Fruit fly (Drosophila melanogaster) whole organism, embryonic: Measurements from ENCODE around the gene Ubi-p63E.
A peak's percentile ranks its signal among the peaks of the same experiment; 100 is the strongest.

ENCODE experiments used
- CG12219 ChIP-seq: fragments of 200-800 bp; sonication (Bioruptor generic); optimal IDR thresholded peaks from 3 replicates; lab custom pipeline; 2018; ENCODE audit warnings: missing biosample characterization, mild to moderate bottlenecking, missing genetic modification characterization
- CG15514 ChIP-seq: fragments of 200-800 bp; sonication (Bioruptor generic); optimal IDR thresholded peaks from 3 replicates; lab custom pipeline; 2017; ENCODE audit warnings: missing biosample characterization, missing genetic modification characterization, mild to moderate bottlenecking, moderate library complexity, missing genetic modification reagents
- CG1603 ChIP-seq: fragments of 200-800 bp; sonication (Bioruptor generic); optimal IDR thresholded peaks from 2 replicates; lab custom pipeline; 2019; ENCODE audit warnings: missing biosample characterization, mild to moderate bottlenecking, missing genetic modification characterization, moderate library complexity
- CG18476 ChIP-seq: fragments of 200-800 bp; sonication (Bioruptor generic); optimal IDR thresholded peaks from 2 replicates; lab custom pipeline; 2016; ENCODE audit warnings: missing biosample characterization, mild to moderate bottlenecking, missing genetic modification characterization
- CG18764 ChIP-seq: fragments of 200-800 bp; sonication (Bioruptor generic); optimal IDR thresholded peaks from 3 replicates; lab custom pipeline; 2016; ENCODE audit warnings: missing biosample characterization, missing genetic modification characterization
- CG2199 ChIP-seq: fragments of 200-800 bp; sonication (Bioruptor generic); IDR thresholded peaks from 3 replicates; pipeline ENCODE4 v1.3.6; 2022; ENCODE audit warnings: missing biosample characterization, missing genetic modification characterization
- CG4617 ChIP-seq: fragments of 200-800 bp; sonication (Bioruptor generic); optimal IDR thresholded peaks from 3 replicates; lab custom pipeline; 2016; ENCODE audit warnings: missing biosample characterization, missing genetic modification characterization, borderline replicate concordance
- CG5245 ChIP-seq: fragments of 200-800 bp; sonication (Bioruptor generic); optimal IDR thresholded peaks from 3 replicates; lab custom pipeline; 2016; ENCODE audit warnings: missing biosample characterization, missing genetic modification characterization
- CG8944 ChIP-seq: fragments of 200-800 bp; sonication (Bioruptor generic); optimal IDR thresholded peaks from 3 replicates; lab custom pipeline; 2016; ENCODE audit warnings: missing biosample characterization, missing genetic modification characterization
- CG9797 ChIP-seq: fragments of 200-800 bp; sonication (Bioruptor generic); optimal IDR thresholded peaks from 3 replicates; lab custom pipeline; 2018; ENCODE audit warnings: missing biosample characterization, mild to moderate bottlenecking, missing genetic modification characterization
- CTCF ChIP-seq: fragments of 200-800 bp; sonication (Bioruptor generic); optimal IDR thresholded peaks from 2 replicates; lab custom pipeline; 2017; ENCODE audit warnings: missing biosample characterization, mild to moderate bottlenecking, missing genetic modification characterization, moderate library complexity
- Chrac-16 ChIP-seq: fragments of 200-800 bp; sonication (Bioruptor generic); optimal IDR thresholded peaks from 3 replicates; lab custom pipeline; 2016; ENCODE audit warnings: missing biosample characterization, missing genetic modification characterization
- Dip2 ChIP-seq: fragments of 200-800 bp; sonication (Bioruptor generic); IDR thresholded peaks from 2 replicates; pipeline ENCODE4 v1.3.6; 2022; ENCODE audit warnings: missing biosample characterization, missing genetic modification characterization
- Dref ChIP-seq: fragments of 200-800 bp; sonication (Bioruptor generic); IDR thresholded peaks from 2 replicates; pipeline ENCODE4 v1.3.6; 2022; ENCODE audit warnings: missing biosample characterization, missing genetic modification characterization
- Ets65A ChIP-seq: fragments of 200-800 bp; sonication (Bioruptor generic); peaks from one replicate; lab custom pipeline; 2016; ENCODE audit warnings: missing biosample characterization, missing genetic modification characterization
- GATAe ChIP-seq: fragments of 200-800 bp; sonication (Bioruptor generic); conservative IDR thresholded peaks from 2 replicates; pipeline ENCODE4 v1.3.6; 2022; ENCODE audit warnings: missing biosample characterization, missing genetic modification characterization
- Gug ChIP-seq: fragments of 200-800 bp; sonication (Bioruptor generic); IDR thresholded peaks from 4 replicates; pipeline ENCODE4 v1.3.6; 2022; ENCODE audit warnings: missing biosample characterization, missing genetic modification characterization
- HmgD ChIP-seq: fragments of 200-800 bp; sonication (Bioruptor generic); optimal IDR thresholded peaks from 3 replicates; lab custom pipeline; 2016; ENCODE audit warnings: missing biosample characterization, missing genetic modification characterization
- NC2α ChIP-seq: fragments of 200-800 bp; sonication (Bioruptor generic); optimal IDR thresholded peaks from 2 replicates; lab custom pipeline; 2016; ENCODE audit warnings: missing biosample characterization, missing genetic modification characterization
- Nf-YC ChIP-seq: fragments of 200-800 bp; optimal IDR thresholded peaks from 3 replicates; lab custom pipeline; 2019; ENCODE audit warnings: missing biosample characterization, mild to moderate bottlenecking, missing genetic modification characterization, moderate library complexity
- Scr ChIP-seq: fragments of 200-800 bp; sonication (Bioruptor generic); IDR thresholded peaks from 2 replicates; pipeline ENCODE4 v1.3.6; 2022; ENCODE audit warnings: missing biosample characterization, missing genetic modification characterization; ENCODE audit not compliant: partially characterized antibody
- bcd ChIP-seq: fragments of 200-800 bp; sonication (Bioruptor generic); optimal IDR thresholded peaks from 2 replicates; lab custom pipeline; 2017; ENCODE audit warnings: missing biosample characterization, mild to moderate bottlenecking, missing genetic modification characterization
- cato ChIP-seq: fragments of 200-800 bp; sonication (Bioruptor generic); optimal IDR thresholded peaks from 2 replicates; lab custom pipeline; 2016; ENCODE audit warnings: missing biosample characterization, missing genetic modification characterization, borderline replicate concordance
- crol ChIP-seq: fragments of 200-800 bp; sonication (Bioruptor generic); IDR thresholded peaks from 2 replicates; pipeline ENCODE4 v1.3.6; 2022; ENCODE audit warnings: missing biosample characterization, missing genetic modification characterization
- crp ChIP-seq, 2 experiments: fragments of 200-800 bp; sonication (Bioruptor generic); optimal IDR thresholded peaks; 2 replicates in 1 of 2; 3 replicates in 1 of 2; lab custom pipeline; 2017; ENCODE audit warnings: missing biosample characterization in 2 of 2, missing genetic modification characterization in 2 of 2, mild to moderate bottlenecking in 1 of 2, moderate library complexity in 1 of 2
- dmrt11E ChIP-seq: fragments of 200-800 bp; sonication (Bioruptor generic); optimal IDR thresholded peaks from 3 replicates; lab custom pipeline; 2018; ENCODE audit warnings: missing biosample characterization, mild to moderate bottlenecking, missing genetic modification characterization, moderate library complexity
- hkb ChIP-seq, 2 experiments: fragments of 200-800 bp in 1 of 2; fragments of >200 bp in 1 of 2; sonication (Bioruptor generic) in 1 of 2; IDR thresholded peaks in 1 of 2; optimal IDR thresholded peaks in 1 of 2; 2 replicates each; pipeline versions ENCODE4 v1.3.6 to Lab custom; 2017 to 2022; ENCODE audit warnings: missing biosample characterization in 1 of 2, missing genetic modification characterization in 1 of 2
- lmd ChIP-seq: fragments of 200-800 bp; sonication (Bioruptor generic); IDR thresholded peaks from 2 replicates; pipeline ENCODE4 v1.3.6; 2022; ENCODE audit warnings: missing biosample characterization, missing genetic modification characterization
- mld ChIP-seq: fragments of 200-800 bp; sonication (Bioruptor generic); IDR thresholded peaks from 3 replicates; pipeline ENCODE4 v1.3.6; 2022; ENCODE audit warnings: missing biosample characterization, missing genetic modification characterization; ENCODE audit not compliant: partially characterized antibody
- otp ChIP-seq: fragments of 200-800 bp; sonication (Bioruptor generic); IDR thresholded peaks from 3 replicates; pipeline ENCODE4, ENCODE4 v1.3.6; 2022; ENCODE audit warnings: missing biosample characterization, missing genetic modification characterization
- pros ChIP-seq: fragments of 200-800 bp; sonication (Bioruptor generic); optimal IDR thresholded peaks from 3 replicates; lab custom pipeline; 2019; ENCODE audit warnings: missing biosample characterization, mild to moderate bottlenecking, missing genetic modification characterization, moderate library complexity
- psq ChIP-seq: fragments of 200-800 bp; sonication (Bioruptor generic); optimal IDR thresholded peaks from 2 replicates; lab custom pipeline; 2017; ENCODE audit warnings: missing biosample characterization, missing genetic modification characterization
- sens ChIP-seq: fragments of 200-800 bp; sonication (Bioruptor generic); peaks from one replicate; lab custom pipeline; 2016; ENCODE audit warnings: missing biosample characterization, missing genetic modification characterization
- seq ChIP-seq: fragments of 200-800 bp; sonication (Bioruptor generic); IDR thresholded peaks from 2 replicates; pipeline ENCODE4 v1.3.6; 2022; ENCODE audit warnings: missing biosample characterization, missing genetic modification characterization
- sna ChIP-seq: fragments of 200-800 bp; sonication (Bioruptor generic); IDR thresholded peaks from 2 replicates; pipeline ENCODE4 v1.3.6; 2022; ENCODE audit warnings: missing biosample characterization, missing genetic modification characterization; ENCODE audit not compliant: partially characterized antibody
- tll ChIP-seq, 2 experiments: fragments of 200-800 bp in 1 of 2; fragments of >200 bp in 1 of 2; sonication (Bioruptor generic) in 1 of 2; optimal IDR thresholded peaks; 2 replicates each; lab custom pipeline; 2017 to 2019; ENCODE audit warnings: missing biosample characterization in 2 of 2, missing genetic modification characterization in 2 of 2, mild to moderate bottlenecking in 1 of 2, moderate library complexity in 1 of 2
- z ChIP-seq: fragments of 200-800 bp; sonication (Bioruptor generic); IDR thresholded peaks from 3 replicates; pipeline ENCODE4 v1.3.6; 2022; ENCODE audit warnings: missing biosample characterization, missing genetic modification characterization
- zen ChIP-seq: fragments of 200-800 bp; sonication (Bioruptor generic); optimal IDR thresholded peaks from 3 replicates; lab custom pipeline; 2018; ENCODE audit warnings: missing biosample characterization, mild to moderate bottlenecking, missing genetic modification characterization, moderate library complexity

The Ubi-p63E gene

DNA sequence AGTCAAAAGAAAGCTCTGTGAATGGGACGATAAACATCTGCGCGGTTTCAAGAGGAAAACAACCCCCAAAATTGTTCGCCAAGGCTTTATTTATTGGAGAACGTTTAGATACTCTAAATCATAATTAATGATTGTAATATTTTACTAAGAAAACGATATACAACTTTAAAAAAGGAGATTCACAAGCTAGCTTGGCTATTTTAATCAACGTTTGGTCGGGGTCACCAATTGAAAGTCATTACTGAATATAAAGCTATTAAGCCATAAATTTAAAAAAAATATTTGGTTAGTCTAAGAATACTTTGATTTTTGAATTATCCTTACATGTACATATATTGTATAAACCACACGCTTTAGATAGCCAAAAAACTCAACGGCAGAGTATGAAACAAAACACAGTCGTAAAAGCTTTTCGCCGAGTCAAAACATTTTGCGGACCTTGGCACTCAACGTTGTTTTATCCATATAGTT lies 10.8 kb downstream of the Ubi-p63E start, which contains the start of gene Fie (continued):
- TF ChIP-seq sna (GFP tag; lab: Robert Waterston, UW) = no peak
- TF ChIP-seq CG5245 (GFP tag; lab: Kevin White, UChicago) = no peak
- TF ChIP-seq Dref (GFP tag; lab: Robert Waterston, UW) = no peak
- TF ChIP-seq cato (GFP tag; lab: Kevin White, UChicago) = peak; percentile 28
- TF ChIP-seq crp (GFP tag; optimal IDR thresholded peaks at IDR 0.05; lab: Kevin White, UChicago) = peak in 1 of 2 experiments; percentile 0
- TF ChIP-seq HmgD = no peak

DNA sequence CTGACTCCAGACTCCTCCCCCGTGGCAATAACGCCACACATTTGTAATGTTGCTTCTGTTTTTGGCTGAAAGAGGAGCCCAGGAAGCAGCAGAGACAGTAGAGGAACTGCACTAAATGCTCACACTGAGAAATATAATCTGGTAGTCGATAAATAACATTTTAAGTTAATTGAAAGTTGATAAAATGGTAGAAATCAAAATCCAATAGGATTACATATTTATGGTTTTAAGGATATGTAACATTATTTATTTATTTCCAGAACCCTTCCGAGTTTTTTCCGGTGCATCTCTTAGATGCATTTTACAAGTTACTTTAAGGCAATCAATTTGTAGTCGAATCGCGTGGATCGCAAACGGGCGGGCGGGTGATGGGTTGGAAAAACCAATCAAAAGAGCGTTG lies 12.1 kb downstream of the Ubi-p63E start:
- TF ChIP-seq Chrac-16 (GFP tag; lab: Kevin White, UChicago) (no peak), sens (GFP tag; lab: Kevin White, UChicago) (peak; percentile 69), dmrt11E (peak; percentile 27), Gug (GFP tag; lab: Robert Waterston, UW) (no peak), HmgD (no peak), CG1603 (tag; lab: Kevin White, UChicago) (peak; percentile 7)

DNA sequence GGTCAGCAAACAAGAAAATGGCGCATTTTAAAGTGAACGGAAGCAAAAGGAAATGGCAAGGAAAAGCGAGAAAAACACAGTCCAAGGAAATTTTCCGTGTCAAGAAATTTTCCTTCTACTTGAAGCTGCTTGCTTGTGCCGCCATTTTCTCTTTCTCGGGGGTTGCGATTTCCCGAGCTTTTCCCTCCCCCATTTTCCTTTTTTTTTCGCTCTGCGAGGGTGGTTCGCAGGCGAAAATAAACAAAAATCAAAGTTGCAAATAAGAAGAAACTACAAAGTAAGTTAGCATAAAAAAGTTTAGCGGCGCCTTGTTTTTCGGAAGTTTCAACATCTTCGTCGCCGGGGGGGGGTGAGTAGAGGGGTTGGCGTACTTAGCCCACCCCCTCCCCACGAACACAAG lies 15.6 kb downstream of the Ubi-p63E start:
- TF ChIP-seq zen (tag; lab: Kevin White, UChicago) (no peak), CG18476 (GFP tag; lab: Kevin White, UChicago) (no peak), hkb (optimal IDR thresholded peaks at IDR 0.05; lab: Kevin White, UChicago) (no peak), hkb (GFP tag; IDR thresholded peaks at IDR 0.05; lab: Robert Waterston, UW) (no peak), NC2α (GFP tag; lab: Kevin White, UChicago) (no peak), z (GFP tag; lab: Robert Waterston, UW) (0 out of 3 replicates have a peak, but pooled peaks have one; percentile 14), CG8944 (GFP tag; lab: Kevin White, UChicago) (no peak), GATAe (GFP tag; lab: Robert Waterston, UW) (no peak), seq (GFP tag; lab: Robert Waterston, UW) (peak; percentile 31; the same call in 1 of the 2 replicates), pros (GFP tag; lab: Kevin White, UChicago) (peak; percentile 65), tll (GFP tag; optimal IDR thresholded peaks at IDR 0.05; lab: Kevin White, UChicago) (no peak), Scr (no peak), Nf-YC (tag; lab: Kevin White, UChicago) (peak; percentile 63), crol (GFP tag; lab: Robert Waterston, UW) (0 out of 2 replicates have a peak, but pooled peaks have one; percentile 16), bcd (no peak), CG12219 (no peak)

DNA sequence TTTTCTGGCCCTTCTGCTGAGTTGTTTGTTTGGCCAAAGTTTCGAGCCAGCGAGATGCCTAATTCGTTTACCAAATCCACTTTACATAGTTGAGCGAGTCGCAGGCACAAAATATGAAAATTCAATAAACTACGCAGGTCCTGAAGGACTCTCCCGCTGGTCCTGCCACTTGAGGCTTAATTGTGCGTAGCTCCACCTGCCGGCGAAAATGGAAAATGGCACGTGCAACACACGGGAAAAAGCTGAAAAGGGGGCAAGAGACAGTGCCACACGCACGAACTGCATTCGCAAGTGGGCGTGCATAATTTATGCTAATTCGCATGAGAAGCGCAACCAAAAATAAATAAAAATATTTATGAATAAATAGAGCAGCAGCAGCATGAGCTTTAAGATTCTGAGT lies 17.1 kb downstream of the Ubi-p63E start:
- TF ChIP-seq mld (GFP tag; lab: Robert Waterston, UW) (no peak), CG2199 (no peak), lmd (GFP tag; lab: Robert Waterston, UW) (no peak), Dip2 (GFP tag; lab: Robert Waterston, UW) (no peak), CG4617 (GFP tag; lab: Kevin White, UChicago) (no peak), psq (GFP tag; lab: Kevin White, UChicago) (no peak), otp (GFP tag; lab: Robert Waterston, UW) (no peak), CG9797 (GFP tag; lab: Kevin White, UChicago) (no peak), CTCF (GFP tag; lab: Kevin White, UChicago) (peak; percentile 74), CG18764 (GFP tag; lab: Kevin White, UChicago) (no peak), sens (GFP tag; lab: Kevin White, UChicago) (no peak), Ets65A (GFP tag; lab: Kevin White, UChicago) (peak; percentile 41), CG15514 (GFP tag; lab: Kevin White, UChicago) (no peak)
- TF ChIP-seq, all 482 proteins: peak for 2
